Fruit fly (Drosophila melanogaster) whole organism, embryonic: ENCODE results near the gene wapl.

Source experiments
- ATbp ChIP-seq: fragments of 200-800 bp; sonication (Bioruptor generic); optimal IDR thresholded peaks from 2 replicates; lab custom pipeline; 2017; ENCODE audit warnings: missing biosample characterization, mild to moderate bottlenecking, missing genetic modification characterization, missing genetic modification reagents
- Antp ChIP-seq: fragments of 200-800 bp; sonication (Bioruptor generic); optimal IDR thresholded peaks from 3 replicates; lab custom pipeline; 2016; ENCODE audit warnings: missing biosample characterization, missing genetic modification characterization
- BEAF-32 ChIP-seq: fragments of 200-800 bp; sonication (Bioruptor generic); optimal IDR thresholded peaks from 3 replicates; lab custom pipeline; 2017; ENCODE audit warnings: missing biosample characterization, missing genetic modification characterization, mild to moderate bottlenecking, moderate library complexity, missing genetic modification reagents
- Bgb ChIP-seq: fragments of 200-800 bp; sonication (Bioruptor generic); IDR thresholded peaks from 2 replicates; pipeline ENCODE4 v1.3.6; 2022; ENCODE audit warnings: missing biosample characterization, missing genetic modification characterization; ENCODE audit not compliant: partially characterized antibody
- CG11085 ChIP-seq: fragments of 200-800 bp; sonication (Bioruptor generic); IDR thresholded peaks from 2 replicates; pipeline ENCODE4 v1.3.6; 2022; ENCODE audit warnings: missing biosample characterization, missing genetic modification characterization
- CG11093 ChIP-seq: fragments of 200-800 bp; sonication (Bioruptor generic); IDR thresholded peaks from 3 replicates; pipeline ENCODE4 v1.3.6; 2022; ENCODE audit warnings: missing biosample characterization, missing genetic modification characterization
- CG12769 ChIP-seq: fragments of 200-800 bp; sonication (Bioruptor generic); optimal IDR thresholded peaks from 2 replicates; lab custom pipeline; 2019; ENCODE audit warnings: missing biosample characterization, mild to moderate bottlenecking, missing genetic modification characterization, moderate library complexity
- CG13296 ChIP-seq: fragments of 200-800 bp; sonication (Bioruptor generic); optimal IDR thresholded peaks from 3 replicates; lab custom pipeline; 2018; ENCODE audit warnings: missing biosample characterization, mild to moderate bottlenecking, missing genetic modification characterization
- CG14860 ChIP-seq: fragments of 200-800 bp; sonication (Bioruptor generic); IDR thresholded peaks from 3 replicates; pipeline ENCODE4 v1.3.6; 2022; ENCODE audit warnings: missing biosample characterization, missing genetic modification characterization; ENCODE audit not compliant: partially characterized antibody
- CG15696 ChIP-seq: fragments of 200-800 bp; sonication (Bioruptor generic); optimal IDR thresholded peaks from 2 replicates; lab custom pipeline; 2019; ENCODE audit warnings: missing biosample characterization, mild to moderate bottlenecking, missing genetic modification characterization, moderate library complexity
- CG18599 ChIP-seq: fragments of 200-800 bp; sonication (Bioruptor generic); optimal IDR thresholded peaks from 3 replicates; lab custom pipeline; 2017; ENCODE audit warnings: missing biosample characterization, missing genetic modification characterization, mild to moderate bottlenecking, moderate library complexity, missing genetic modification reagents
- CG34376 ChIP-seq: fragments of 200-800 bp; sonication (Bioruptor generic); optimal IDR thresholded peaks from 2 replicates; lab custom pipeline; 2018; ENCODE audit warnings: missing biosample characterization, mild to moderate bottlenecking, missing genetic modification characterization
- CG42726 ChIP-seq: fragments of 200-800 bp; sonication (Bioruptor generic); IDR thresholded peaks from 2 replicates; pipeline ENCODE4 v1.3.6; 2022; ENCODE audit warnings: missing biosample characterization, missing genetic modification characterization; ENCODE audit not compliant: partially characterized antibody
- CG6791 ChIP-seq: fragments of 200-800 bp; sonication (Bioruptor generic); IDR thresholded peaks from 3 replicates; pipeline ENCODE4 v1.3.6; 2022; ENCODE audit warnings: missing biosample characterization, missing genetic modification characterization; ENCODE audit not compliant: partially characterized antibody
- CG6854 ChIP-seq: fragments of 200-800 bp; sonication (Bioruptor generic); optimal IDR thresholded peaks from 3 replicates; lab custom pipeline; 2017; ENCODE audit warnings: missing biosample characterization, mild to moderate bottlenecking, missing genetic modification characterization
- CG7372 ChIP-seq: fragments of 200-800 bp; sonication (Bioruptor generic); IDR thresholded peaks from 2 replicates; pipeline ENCODE4 v1.3.6; 2022; ENCODE audit warnings: missing biosample characterization, missing genetic modification characterization
- CG7963 ChIP-seq: fragments of 200-800 bp; sonication (Bioruptor generic); IDR thresholded peaks from 3 replicates; pipeline ENCODE4 v1.3.6; 2022; ENCODE audit warnings: missing biosample characterization, missing genetic modification characterization; ENCODE audit not compliant: partially characterized antibody
- CG7987 ChIP-seq: fragments of 200-800 bp; sonication (Bioruptor generic); optimal IDR thresholded peaks from 2 replicates; lab custom pipeline; 2018; ENCODE audit warnings: missing biosample characterization, mild to moderate bottlenecking, missing genetic modification characterization, moderate library complexity
- CG8924 ChIP-seq: fragments of 200-800 bp; optimal IDR thresholded peaks from 3 replicates; lab custom pipeline; 2019; ENCODE audit warnings: missing biosample characterization, mild to moderate bottlenecking, missing genetic modification characterization, moderate library complexity
- CG9932 ChIP-seq: fragments of 200-800 bp; sonication (Bioruptor generic); IDR thresholded peaks from 2 replicates; pipeline ENCODE4 v1.3.6; 2022; ENCODE audit warnings: missing biosample characterization, missing genetic modification characterization
- Dfd ChIP-seq, 2 experiments: fragments of >200 bp; optimal IDR thresholded peaks; 2 replicates each; lab custom pipeline; 2017; ENCODE audit warnings: missing biosample characterization in 2 of 2, missing genetic modification characterization in 2 of 2
- Doc2 ChIP-seq: fragments of 200-800 bp; sonication (Bioruptor generic); IDR thresholded peaks from 2 replicates; pipeline ENCODE4 v1.3.6; 2022; ENCODE audit warnings: missing biosample characterization, missing genetic modification characterization
- Dp ChIP-seq: fragments of 200-800 bp; sonication (Bioruptor generic); optimal IDR thresholded peaks from 2 replicates; lab custom pipeline; 2018; ENCODE audit warnings: missing biosample characterization, mild to moderate bottlenecking, missing genetic modification characterization, moderate library complexity
- Ets65A ChIP-seq: fragments of 200-800 bp; sonication (Bioruptor generic); peaks from one replicate; lab custom pipeline; 2016; ENCODE audit warnings: missing biosample characterization, missing genetic modification characterization
- Hand ChIP-seq: fragments of 200-800 bp; sonication (Bioruptor generic); optimal IDR thresholded peaks from 2 replicates; lab custom pipeline; 2017; ENCODE audit warnings: mild to moderate bottlenecking, missing biosample characterization, missing genetic modification reagents, missing genetic modification characterization
- Jarid2 ChIP-seq: fragments of 200-800 bp; sonication (Bioruptor generic); optimal IDR thresholded peaks from 3 replicates; lab custom pipeline; 2017; ENCODE audit warnings: mild to moderate bottlenecking, missing biosample characterization, missing genetic modification reagents, missing genetic modification characterization
- Kr ChIP-seq: fragments of 200-800 bp; sonication (Bioruptor generic); optimal IDR thresholded peaks from 2 replicates; lab custom pipeline; 2017; ENCODE audit warnings: missing biosample characterization, mild to moderate bottlenecking, missing genetic modification characterization
- Pdp1 ChIP-seq, 2 experiments: fragments of 200-800 bp; sonication (Bioruptor generic); optimal IDR thresholded peaks; 3 replicates each; lab custom pipeline; 2016; ENCODE audit warnings: missing biosample characterization in 2 of 2, missing genetic modification characterization in 2 of 2, mild to moderate bottlenecking in 1 of 2, moderate library complexity in 1 of 2
- Side ChIP-seq: fragments of 200-800 bp; sonication (Bioruptor generic); optimal IDR thresholded peaks from 2 replicates; lab custom pipeline; 2016; ENCODE audit warnings: missing biosample characterization, missing genetic modification characterization
- croc ChIP-seq: fragments of 200-800 bp; sonication (Bioruptor generic); conservative IDR thresholded peaks from 3 replicates; pipeline ENCODE4 v1.3.6; 2022; ENCODE audit warnings: missing biosample characterization, missing genetic modification characterization
- dati ChIP-seq: fragments of 200-800 bp; sonication (Bioruptor generic); IDR thresholded peaks from 2 replicates; pipeline ENCODE4 v1.3.6; 2022; ENCODE audit warnings: missing biosample characterization, missing genetic modification characterization
- ewg ChIP-seq: fragments of 200-800 bp; sonication (Bioruptor generic); optimal IDR thresholded peaks from 3 replicates; lab custom pipeline; 2017; ENCODE audit warnings: mild to moderate bottlenecking, missing biosample characterization, missing genetic modification reagents, missing genetic modification characterization
- eyg ChIP-seq: fragments of 200-800 bp; sonication (Bioruptor generic); optimal IDR thresholded peaks from 3 replicates; lab custom pipeline; 2016; ENCODE audit warnings: missing biosample characterization, missing genetic modification characterization
- gcm2 ChIP-seq: fragments of 200-800 bp; sonication (Bioruptor generic); optimal IDR thresholded peaks from 2 replicates; lab custom pipeline; 2016; ENCODE audit warnings: missing biosample characterization, missing genetic modification characterization
- ham ChIP-seq: fragments of 200-800 bp; sonication (Bioruptor generic); IDR thresholded peaks from 2 replicates; pipeline ENCODE4 v1.3.6; 2022; ENCODE audit warnings: missing biosample characterization, missing genetic modification characterization
- insv ChIP-seq, 2 experiments: fragments of 200-800 bp; sonication (Bioruptor generic); optimal IDR thresholded peaks; 3 replicates each; lab custom pipeline; 2016 to 2018; ENCODE audit warnings: missing biosample characterization in 2 of 2, missing genetic modification characterization in 2 of 2
- inv ChIP-seq: fragments of 200-800 bp; sonication (Bioruptor generic); IDR thresholded peaks from 2 replicates; pipeline ENCODE4 v1.3.6; 2022; ENCODE audit warnings: missing biosample characterization, missing genetic modification characterization; ENCODE audit not compliant: partially characterized antibody
- kah ChIP-seq: fragments of 200-800 bp; sonication (Bioruptor generic); optimal IDR thresholded peaks from 2 replicates; lab custom pipeline; 2018; ENCODE audit warnings: missing biosample characterization, mild to moderate bottlenecking, missing genetic modification characterization
- kay ChIP-seq: fragments of 200-800 bp; sonication (Bioruptor generic); optimal IDR thresholded peaks from 2 replicates; lab custom pipeline; 2016; ENCODE audit warnings: missing biosample characterization, missing genetic modification characterization
- ken ChIP-seq: fragments of 200-800 bp; sonication (Bioruptor generic); IDR thresholded peaks from 3 replicates; pipeline ENCODE4 v1.3.6; 2022; ENCODE audit warnings: missing biosample characterization, missing genetic modification characterization
- knrl ChIP-seq: fragments of 200-800 bp; sonication (Bioruptor generic); IDR thresholded peaks from 3 replicates; pipeline ENCODE4 v1.3.6; 2022; ENCODE audit warnings: missing biosample characterization, missing genetic modification characterization; ENCODE audit not compliant: partially characterized antibody
- maf-S ChIP-seq: fragments of 200-800 bp; sonication (Bioruptor generic); optimal IDR thresholded peaks from 2 replicates; lab custom pipeline; 2016; ENCODE audit warnings: missing biosample characterization, missing genetic modification characterization
- nmo ChIP-seq: fragments of 200-800 bp; sonication (Bioruptor generic); optimal IDR thresholded peaks from 2 replicates; lab custom pipeline; 2018; ENCODE audit warnings: missing biosample characterization, mild to moderate bottlenecking, missing genetic modification characterization, moderate library complexity
- nom ChIP-seq: fragments of 200-800 bp; sonication (Bioruptor generic); optimal IDR thresholded peaks from 2 replicates; lab custom pipeline; 2017; ENCODE audit warnings: missing biosample characterization, missing genetic modification characterization, mild to moderate bottlenecking, moderate library complexity, missing genetic modification reagents
- oc ChIP-seq: fragments of 200-800 bp; sonication (Bioruptor generic); optimal IDR thresholded peaks from 2 replicates; lab custom pipeline; 2018; ENCODE audit warnings: missing biosample characterization, mild to moderate bottlenecking, missing genetic modification characterization, moderate library complexity
- peb ChIP-seq: fragments of 200-800 bp; sonication (Bioruptor generic); IDR thresholded peaks from 2 replicates; pipeline ENCODE4 v1.3.6; 2022; ENCODE audit warnings: missing biosample characterization, missing genetic modification characterization
- psq ChIP-seq: fragments of 200-800 bp; sonication (Bioruptor generic); optimal IDR thresholded peaks from 2 replicates; lab custom pipeline; 2017; ENCODE audit warnings: missing biosample characterization, missing genetic modification characterization
- ro ChIP-seq: fragments of 200-800 bp; sonication (Bioruptor generic); IDR thresholded peaks from 2 replicates; pipeline ENCODE4 v1.3.6; 2022; ENCODE audit warnings: missing biosample characterization, missing genetic modification characterization
- sens-2 ChIP-seq: fragments of 200-800 bp; sonication (Bioruptor generic); IDR thresholded peaks from 2 replicates; pipeline ENCODE4 v1.3.6; 2022; ENCODE audit warnings: missing biosample characterization, missing genetic modification characterization
- ttk ChIP-seq: fragments of 200-800 bp; sonication (Bioruptor generic); IDR thresholded peaks from 2 replicates; pipeline ENCODE4 v2.1.2; 2022; ENCODE audit warnings: missing biosample characterization, missing genetic modification characterization

wapl gene

DNA sequence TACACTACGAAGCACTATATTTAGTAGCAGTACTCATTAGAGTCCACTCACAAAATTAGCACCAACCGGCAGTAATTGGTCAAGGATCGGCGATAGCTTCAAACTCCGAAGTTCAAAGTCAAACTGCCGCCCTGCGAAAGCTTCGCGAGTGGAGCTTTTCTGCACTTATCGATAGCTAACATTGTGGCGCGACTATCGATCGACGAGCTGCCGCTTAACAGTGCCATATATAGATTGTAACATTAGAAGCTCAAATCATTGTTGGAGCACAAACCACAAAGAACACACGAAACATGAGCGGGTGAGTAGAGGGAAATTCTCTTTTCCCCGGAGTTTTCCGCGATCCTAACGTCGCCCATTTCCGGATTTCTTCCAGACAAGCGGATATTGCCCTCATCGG, 13.7 kb downstream of the wapl start, which contains the start of gene Pgd (continued):
- TF ChIP-seq CG11093 (GFP tag; lab: Robert Waterston, UW): no peak
- TF ChIP-seq CG7372 (GFP tag; lab: Robert Waterston, UW): no peak
- peak; percentile 14 for TF ChIP-seq CG6854 (GFP tag; lab: Kevin White, UChicago)
- no peak for TF ChIP-seq CG42726
- no peak for TF ChIP-seq psq (GFP tag; lab: Kevin White, UChicago)
- TF ChIP-seq inv (GFP tag; lab: Robert Waterston, UW): peak; percentile 34; the same call in 1 of the 2 replicates
- peak; percentile 26 for TF ChIP-seq CG18599 (GFP tag; lab: Kevin White, UChicago)
- peak; percentile 71 for TF ChIP-seq BEAF-32
- TF ChIP-seq Hand: no peak
- TF ChIP-seq eyg (GFP tag; lab: Kevin White, UChicago): no peak
- no peak for TF ChIP-seq CG9932 (GFP tag; lab: Robert Waterston, UW)
- no peak for TF ChIP-seq peb (GFP tag; lab: Robert Waterston, UW)
- no peak for TF ChIP-seq CG8924
- no peak for TF ChIP-seq Antp
- TF ChIP-seq CG7963: 0 out of 3 replicates have a peak, but pooled peaks have one; percentile 32
- no peak for TF ChIP-seq gcm2 (GFP tag; lab: Kevin White, UChicago)
- TF ChIP-seq CG7987 (GFP tag; lab: Kevin White, UChicago): no peak
- TF ChIP-seq CG11085 (GFP tag; lab: Robert Waterston, UW): no peak
- no peak for TF ChIP-seq Dfd (GFP tag; optimal IDR thresholded peaks at IDR 0.05; lab: Kevin White, UChicago)
- no peak for TF ChIP-seq dati (GFP tag; lab: Robert Waterston, UW)
- no peak for TF ChIP-seq sens-2 (GFP tag; lab: Robert Waterston, UW)
- no peak for TF ChIP-seq croc
- TF ChIP-seq insv (GFP tag; optimal IDR thresholded peaks at IDR 0.05; lab: Kevin White, UChicago): no peak
- no peak for TF ChIP-seq kah (GFP tag; lab: Kevin White, UChicago)
- TF ChIP-seq Bgb: peak; percentile 73
- TF ChIP-seq CG13296 (GFP tag; lab: Kevin White, UChicago): peak; percentile 25
- TF ChIP-seq Kr: no peak
- TF ChIP-seq CG6791: peak; percentile 60; the same call in 2 of the 3 replicates
- TF ChIP-seq nmo (GFP tag; lab: Kevin White, UChicago): no peak
- TF ChIP-seq ham (GFP tag; lab: Robert Waterston, UW): no peak
- TF ChIP-seq CG14860: 0 out of 3 replicates have a peak, but pooled peaks have one; percentile 12
- TF ChIP-seq ewg: no peak
- peak; percentile 58 for TF ChIP-seq nom (GFP tag; lab: Kevin White, UChicago)
- no peak for TF ChIP-seq Pdp1 (GFP tag; optimal IDR thresholded peaks at IDR 0.05; lab: Kevin White, UChicago)
- no peak for TF ChIP-seq kay (GFP tag; lab: Kevin White, UChicago)
- peak; percentile 75 for TF ChIP-seq Dp
- no peak for TF ChIP-seq Side (GFP tag; lab: Kevin White, UChicago)
- peak; percentile 39; the same call in 1 of the 3 replicates for TF ChIP-seq knrl (GFP tag; lab: Robert Waterston, UW)
- TF ChIP-seq ro: no peak
- TF ChIP-seq Ets65A (GFP tag; lab: Kevin White, UChicago): peak; percentile 45
- no peak for TF ChIP-seq Doc2
- no peak for TF ChIP-seq CG15696 (tag; lab: Kevin White, UChicago)
- peak; percentile 39 for TF ChIP-seq CG34376
- TF ChIP-seq ken (GFP tag; lab: Robert Waterston, UW): no peak
- no peak for TF ChIP-seq maf-S (GFP tag; lab: Kevin White, UChicago)
- no peak for TF ChIP-seq oc
- TF ChIP-seq ttk (GFP tag; lab: Robert Waterston, UW): no peak
- TF ChIP-seq CG12769 (tag; lab: Kevin White, UChicago): no peak
- peak; percentile 15 for TF ChIP-seq Jarid2 (GFP tag; lab: Kevin White, UChicago)
- TF ChIP-seq ATbp: no peak
